Worm (Caenorhabditis elegans) whole organism, L4/young adult: ENCODE measurements around the gene add-1.

ENCODE experiments used
- W03F9.2 ChIP-seq: fragments of 150-350 bp; optimal IDR thresholded peaks from 2 replicates; lab custom pipeline; 2014; ENCODE audit warnings: missing biosample characterization, missing genetic modification characterization
- dao-5 ChIP-seq: sonication (generic microtip); optimal IDR thresholded peaks from 2 replicates; lab custom pipeline; 2016; ENCODE audit warnings: missing genotype, missing genetic modification characterization, moderate library complexity, missing compliant biosample characterization

DNA sequence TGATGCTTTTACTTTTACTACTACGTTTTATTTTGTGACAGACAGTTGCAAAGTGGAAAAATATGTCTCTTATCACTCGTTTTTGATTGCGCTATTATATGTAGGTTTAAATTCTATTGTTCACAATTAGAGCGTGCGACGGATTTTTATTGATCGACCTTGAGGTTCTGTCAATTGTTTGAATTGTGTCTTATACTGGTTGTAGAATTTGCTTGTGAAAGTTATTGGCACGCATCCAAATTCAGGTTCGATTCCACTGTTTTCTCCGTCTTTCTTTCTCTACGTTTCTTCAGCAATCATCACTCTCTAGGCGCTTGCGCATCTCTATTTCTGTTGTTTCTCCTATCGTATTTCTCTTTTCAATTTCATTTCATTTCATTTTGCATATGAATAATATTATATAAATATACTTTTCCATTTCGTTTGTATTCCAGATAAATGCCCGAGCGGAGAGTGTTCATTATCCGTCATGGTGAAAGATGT, 33.8 kb upstream of the add-1 start, which contains the start of gene T07F12.1:
- TF ChIP-seq dao-5 (tag; lab: Kevin White, UChicago) (no peak), W03F9.2 (no peak)
